Fruit fly (Drosophila melanogaster): Measurements from ENCODE around the gene CG5056.

- TF ChIP-seq Hr83 (GFP tag; optimal IDR thresholded peaks at IDR 0.05; ENCODE audit: poor library complexity, severe bottlenecking) (no peak), CG9705 (GFP tag; optimal IDR thresholded peaks at IDR 0.05) (no peak), pan (optimal IDR thresholded peaks at IDR 0.05) (no peak), psq (GFP tag; optimal IDR thresholded peaks at IDR 0.05) (no peak), Dfd (GFP tag; optimal IDR thresholded peaks at IDR 0.05) (no peak), h (GFP tag; optimal IDR thresholded peaks at IDR 0.05) (no peak), OdsH (GFP tag; optimal IDR thresholded peaks at IDR 0.05) (no peak), dsf (GFP tag; optimal IDR thresholded peaks at IDR 0.05; ENCODE audit: borderline replicate concordance) (no peak), usp (GFP tag; optimal IDR thresholded peaks at IDR 0.05) (no peak), woc (GFP tag; optimal IDR thresholded peaks at IDR 0.05) (no peak)
These were observed 44.3 kb upstream of the CG5056 start, which contains the start of gene CG4995 for dm6 chr2L:10322176-10322575.

All from whole organism, wandering third instar larva.